Worm (Caenorhabditis elegans): ENCODE results near the gene F38H4.3.

DNA sequence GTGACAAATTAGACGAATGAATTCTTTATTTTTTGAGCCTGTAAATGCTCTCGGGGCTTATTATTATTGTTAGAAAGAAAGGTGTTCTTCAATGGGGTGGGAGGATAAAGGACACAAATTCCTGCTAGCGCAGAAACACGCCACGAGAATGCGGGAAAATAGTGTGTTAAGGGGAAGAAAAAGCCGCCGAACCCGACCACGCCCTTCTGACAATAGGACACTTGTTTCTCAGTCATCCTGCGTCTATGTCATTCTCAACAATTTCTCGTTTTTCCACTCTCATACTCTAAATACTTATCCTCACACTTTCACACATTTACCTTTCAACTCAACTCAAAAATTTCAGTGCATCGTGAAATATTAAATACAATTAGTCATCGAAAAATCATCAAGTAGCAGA lies 28.3 kb upstream of the F38H4.3 start, which contains the start of gene M117.1:
- TF ChIP-seq tra-4 (tag; optimal IDR thresholded peaks at IDR 0.05) (no peak), pes-1 (GFP tag; IDR thresholded peaks at IDR 0.05) (no peak), B0310.2 (tag; optimal IDR thresholded peaks at IDR 0.05) (no peak), ama-1 (optimal IDR thresholded peaks at IDR 0.05) (no peak), hnd-1 (tag; optimal IDR thresholded peaks at IDR 0.05) (no peak), sea-1 (GFP tag; conservative IDR thresholded peaks at IDR 0.05) (no peak), tbx-37 (GFP tag; conservative IDR thresholded peaks at IDR 0.05) (no peak), hmbx-1 (tag; optimal IDR thresholded peaks at IDR 0.05) (no peak), hmg-4 (GFP tag; optimal IDR thresholded peaks at IDR 0.05) (no peak), flt-1 (GFP tag; IDR thresholded peaks at IDR 0.05) (no peak), scrt-1 (GFP tag; IDR thresholded peaks at IDR 0.05) (no peak), aly-1 (tag; optimal IDR thresholded peaks at IDR 0.05) (no peak)

Data from whole organism, early embryonic.